Worm (Caenorhabditis elegans): ENCODE data around the gene C07A4.3.
A peak's percentile ranks its signal among the peaks of the same experiment; 100 is the strongest.

Gene C07A4.3

DNA sequence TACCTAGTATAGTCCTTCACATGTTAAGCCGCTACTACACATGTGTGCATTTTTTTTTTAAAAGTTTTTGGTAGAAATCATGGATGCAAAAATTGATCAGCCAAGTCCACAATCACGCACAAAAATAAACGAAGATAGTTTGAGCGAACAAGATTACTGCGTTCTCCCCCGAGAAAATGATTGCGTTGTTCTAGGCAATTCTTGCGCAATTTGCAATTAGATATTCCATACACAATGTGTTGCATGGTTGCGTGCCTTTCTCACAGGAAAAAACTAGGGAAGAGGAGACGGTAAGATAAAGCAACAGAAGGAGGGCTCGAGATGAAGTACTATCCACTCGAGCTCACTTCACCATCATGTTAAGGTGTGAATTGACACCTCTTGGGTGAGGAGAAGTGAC, 31.2 kb downstream of the C07A4.3 start:
- TF ChIP-seq elt-2 (tag; optimal IDR thresholded peaks at IDR 0.05) (peak; percentile 8), che-1 (tag; optimal IDR thresholded peaks at IDR 0.05) (no peak), ref-2 (tag; optimal IDR thresholded peaks at IDR 0.05) (peak; percentile 22)

DNA sequence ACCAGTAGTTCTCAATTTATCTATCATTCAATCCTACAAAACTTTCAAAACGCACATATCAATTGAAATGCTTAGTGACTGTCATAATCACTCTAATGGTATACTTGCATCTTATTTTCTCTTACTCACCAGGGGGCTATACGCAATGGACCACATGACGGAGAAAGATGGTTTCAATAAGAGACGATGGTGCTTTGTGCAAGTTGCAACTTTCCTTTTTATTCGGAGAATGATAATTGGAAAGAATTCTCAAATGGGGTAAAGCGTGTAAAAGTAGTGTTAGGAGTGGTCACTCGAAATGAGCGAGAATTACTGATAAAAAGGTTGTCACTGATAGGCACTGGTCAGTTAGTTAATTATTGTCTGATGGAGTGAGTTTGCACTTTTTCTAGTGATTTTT, 33.7 kb downstream of the C07A4.3 start:
- peak; percentile 27 for TF ChIP-seq elt-2 (tag; optimal IDR thresholded peaks at IDR 0.05)
- TF ChIP-seq pros-1 (tag; optimal IDR thresholded peaks at IDR 0.05), result no peak

DNA sequence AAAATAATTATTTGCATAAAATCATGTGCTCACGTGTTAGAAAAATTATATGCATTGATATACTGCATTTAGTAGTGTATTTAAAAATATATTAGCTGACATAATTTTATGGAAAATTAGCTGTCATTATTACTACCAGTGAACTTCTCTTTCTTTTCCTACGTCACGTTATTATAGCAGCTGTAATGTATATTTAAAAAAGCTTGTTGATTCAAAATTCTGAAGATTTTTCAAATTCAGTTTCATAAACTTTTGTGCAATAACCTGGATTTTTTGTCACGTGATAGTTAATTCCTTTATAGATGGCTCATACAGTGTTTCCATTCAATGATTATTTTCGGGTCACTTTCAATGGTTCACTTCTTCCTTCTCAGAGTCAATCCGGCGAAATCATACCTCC, 37.7 kb downstream of the C07A4.3 start, which contains the start of gene F44A6.3:
Gene F44A6.3, plus strand, starts transcription at position 301 of the 400 bp plus-strand sequence.
- TF ChIP-seq ref-2 (tag; optimal IDR thresholded peaks at IDR 0.05), result no peak

DNA sequence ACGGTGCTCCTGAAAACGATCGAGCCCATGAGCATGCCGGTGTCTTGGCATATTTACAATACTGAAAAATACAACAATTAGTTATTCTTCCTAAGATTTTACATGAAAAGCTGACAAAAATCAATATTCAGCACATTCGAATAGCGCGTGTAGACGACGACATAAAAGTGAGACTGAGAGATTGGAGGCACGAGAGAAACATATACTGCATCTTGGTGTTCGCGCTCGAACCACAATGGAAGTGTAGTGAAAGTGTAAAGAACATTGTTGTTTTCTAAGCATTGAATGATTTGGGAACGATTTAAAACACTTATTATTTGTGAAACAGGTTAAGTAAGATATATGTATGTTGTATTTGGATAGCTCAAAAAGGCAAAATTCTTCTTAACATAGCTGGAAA, 40.6 kb downstream of the C07A4.3 start, which contains the start of gene F44A6.4:
Gene F44A6.4, minus strand, starts transcription at position 67 of the 400 bp plus-strand sequence.
- TF ChIP-seq ceh-48 (tag; optimal IDR thresholded peaks at IDR 0.05), result peak; percentile 36
- TF ChIP-seq pag-3 (tag; optimal IDR thresholded peaks at IDR 0.05; ENCODE audit: borderline replicate concordance), result no peak

DNA sequence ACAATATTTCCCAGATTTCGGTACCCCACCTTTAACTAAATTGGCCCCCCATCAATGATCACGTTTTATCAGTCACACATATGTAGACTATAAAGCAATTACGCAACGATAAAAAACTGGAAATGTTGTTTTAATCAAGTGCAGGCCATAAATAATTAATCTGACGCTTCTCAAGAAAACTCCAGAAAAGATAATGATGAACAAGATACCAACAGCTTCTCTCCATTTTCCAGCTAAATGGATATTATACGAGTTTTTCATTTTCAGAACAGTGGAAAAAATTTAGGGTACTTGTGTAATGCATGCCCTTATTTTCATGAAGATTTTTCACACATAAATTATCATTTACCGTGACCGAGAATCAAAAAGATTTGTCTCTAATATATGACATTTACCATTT, 41.6 kb downstream of the C07A4.3 start:
- TF ChIP-seq hlh-13 (GFP tag; optimal IDR thresholded peaks at IDR 0.05), result no peak
- no peak for TF ChIP-seq unc-3 (GFP tag; conservative IDR thresholded peaks at IDR 0.05)
- no peak for TF ChIP-seq unc-3 (tag; optimal IDR thresholded peaks at IDR 0.05)
- no peak for TF ChIP-seq ahr-1 (tag; optimal IDR thresholded peaks at IDR 0.05)
- TF ChIP-seq elt-2 (tag; optimal IDR thresholded peaks at IDR 0.05), result peak; percentile 52
- TF ChIP-seq lim-6 (tag; optimal IDR thresholded peaks at IDR 0.05), result no peak

DNA sequence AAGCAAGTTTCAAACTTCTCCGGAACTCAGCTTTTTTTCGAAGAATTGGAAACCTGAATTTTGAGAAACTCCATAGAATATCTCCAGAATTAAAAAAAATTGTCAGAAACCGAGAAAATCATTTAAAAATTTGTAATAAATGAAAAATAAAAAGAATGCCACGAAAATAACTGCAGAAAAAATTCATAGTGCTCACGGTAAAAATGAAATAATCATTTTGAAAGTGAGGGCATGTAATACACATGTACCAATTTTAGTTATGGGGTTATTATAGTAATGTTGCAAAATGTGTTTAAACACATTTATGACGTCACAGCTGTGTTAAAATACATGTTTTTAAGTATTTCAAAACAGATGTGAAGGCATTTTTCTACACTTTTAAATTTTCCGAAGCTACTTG, 42.1 kb downstream of the C07A4.3 start:
- TF ChIP-seq ahr-1 (tag; optimal IDR thresholded peaks at IDR 0.05) (no peak), mec-3 (tag; optimal IDR thresholded peaks at IDR 0.05; ENCODE audit: borderline replicate concordance) (no peak), ceh-19 (GFP tag; optimal IDR thresholded peaks at IDR 0.05) (no peak), sox-4 (tag; optimal IDR thresholded peaks at IDR 0.05) (no peak), C08G9.2 (tag; optimal IDR thresholded peaks at IDR 0.05) (no peak), pax-1 (tag; optimal IDR thresholded peaks at IDR 0.05) (no peak), hlh-15 (tag; optimal IDR thresholded peaks at IDR 0.05) (no peak), tbx-7 (tag; optimal IDR thresholded peaks at IDR 0.05) (no peak), nhr-232 (tag; optimal IDR thresholded peaks at IDR 0.05) (no peak), eyg-1 (tag; optimal IDR thresholded peaks at IDR 0.05) (no peak), ceh-2 (tag; optimal IDR thresholded peaks at IDR 0.05) (no peak), pha-4 (tag; optimal IDR thresholded peaks at IDR 0.05) (no peak), ceh-6 (GFP tag; optimal IDR thresholded peaks at IDR 0.05) (no peak), T23F11.4 (GFP tag; optimal IDR thresholded peaks at IDR 0.05) (no peak), ceh-14 (tag; optimal IDR thresholded peaks at IDR 0.05) (no peak), che-1 (tag; optimal IDR thresholded peaks at IDR 0.05) (no peak)

DNA sequence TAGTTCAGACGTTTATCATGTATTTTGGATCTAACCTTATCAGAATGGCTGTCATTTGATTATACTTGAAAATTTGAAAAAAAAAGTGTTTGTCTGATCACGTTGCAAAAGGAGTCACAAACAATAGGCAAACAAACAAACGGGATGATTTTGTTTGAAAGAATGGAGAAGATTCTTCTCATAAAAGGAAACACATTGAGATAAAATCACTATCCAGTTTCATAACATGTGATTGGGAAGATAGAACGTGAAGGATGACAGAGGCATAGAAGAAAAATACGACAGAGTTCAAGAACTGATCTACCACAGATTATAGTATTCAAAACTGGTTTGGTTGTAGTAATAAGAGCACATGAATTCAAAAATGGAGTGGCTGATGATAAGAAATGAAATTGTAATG, 44.0 kb downstream of the C07A4.3 start, which contains the start of gene F44A6.5:
Gene F44A6.5, minus strand, starts transcription at position 151 of the 400 bp plus-strand sequence.
- no peak for TF ChIP-seq tbx-2 (tag; optimal IDR thresholded peaks at IDR 0.05)
- TF ChIP-seq npax-4 (tag; optimal IDR thresholded peaks at IDR 0.05), result no peak
- no peak for TF ChIP-seq K02D7.2 (tag; optimal IDR thresholded peaks at IDR 0.05)
- TF ChIP-seq Y22D7AL.16 (tag; optimal IDR thresholded peaks at IDR 0.05), result no peak
- no peak for TF ChIP-seq lim-6 (tag; optimal IDR thresholded peaks at IDR 0.05)
- TF ChIP-seq C08G9.2 (tag; optimal IDR thresholded peaks at IDR 0.05), result no peak
- no peak for TF ChIP-seq ceh-18 (tag; optimal IDR thresholded peaks at IDR 0.05)
- TF ChIP-seq ceh-19 (GFP tag; optimal IDR thresholded peaks at IDR 0.05), result no peak
- TF ChIP-seq odd-2 (tag; optimal IDR thresholded peaks at IDR 0.05), result no peak
- TF ChIP-seq ets-4 (tag; optimal IDR thresholded peaks at IDR 0.05), result no peak
- no peak for TF ChIP-seq ref-2 (tag; optimal IDR thresholded peaks at IDR 0.05)
- no peak for TF ChIP-seq ceh-2 (tag; optimal IDR thresholded peaks at IDR 0.05)
- no peak for TF ChIP-seq fax-1 (tag; optimal IDR thresholded peaks at IDR 0.05)
- TF ChIP-seq K09A11.1 (tag; optimal IDR thresholded peaks at IDR 0.05; ENCODE audit: insufficient read depth), result no peak

Measured in whole organism, late embryonic.